Worm (Caenorhabditis elegans): ENCODE results near the gene ggtb-1.
A peak's percentile ranks its signal among the peaks of the same experiment; 100 is the strongest.

The ggtb-1 gene

DNA sequence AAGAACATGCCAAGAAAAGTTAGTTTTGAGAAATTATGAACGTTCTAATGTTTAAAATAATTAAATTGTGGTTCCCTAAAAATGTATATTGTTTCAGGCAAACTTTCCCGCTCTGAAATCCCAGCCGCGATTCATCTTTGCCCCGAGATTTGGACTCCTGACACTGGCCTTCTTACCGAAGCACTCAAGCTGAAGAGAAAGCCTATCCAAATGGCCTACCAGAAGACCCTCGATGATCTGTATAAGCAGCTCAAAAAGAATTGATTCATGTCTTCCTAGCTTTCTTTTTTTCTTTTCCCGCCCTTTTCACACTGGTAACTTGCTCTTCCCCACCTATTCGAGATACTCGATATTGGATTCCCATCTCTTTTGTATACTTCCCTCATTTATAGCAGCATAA lies 36.5 kb downstream of the ggtb-1 start:
- TF ChIP-seq snpc-4 (tag; optimal IDR thresholded peaks at IDR 0.05) (no peak), skn-1 (tag; optimal IDR thresholded peaks at IDR 0.05) (no peak)

DNA sequence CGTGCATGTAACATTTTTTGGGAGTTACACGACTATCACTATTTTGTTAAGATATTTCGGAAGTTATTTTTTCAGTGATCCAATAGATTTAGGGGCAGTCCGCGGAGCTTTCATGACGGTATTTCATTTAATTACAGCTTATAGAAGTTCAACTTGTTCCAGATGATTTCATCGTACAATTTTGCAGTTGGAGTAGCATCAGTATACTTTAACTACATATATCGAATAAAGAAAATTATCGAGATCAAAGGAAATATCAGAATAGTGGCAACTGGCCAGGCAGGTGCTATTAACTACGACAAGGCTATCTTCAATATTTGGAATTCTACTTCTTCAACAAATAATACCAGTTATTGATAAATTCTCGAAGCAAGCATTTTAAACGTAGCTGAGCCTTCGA lies 44.9 kb downstream of the ggtb-1 start:
- TF ChIP-seq aly-2 (tag; optimal IDR thresholded peaks at IDR 0.05) (no peak), hmg-11 (tag; optimal IDR thresholded peaks at IDR 0.05) (no peak), ceh-16 (tag; optimal IDR thresholded peaks at IDR 0.05) (no peak), elt-1 (tag; optimal IDR thresholded peaks at IDR 0.05) (no peak), nfya-1 (tag; optimal IDR thresholded peaks at IDR 0.05; ENCODE audit: insufficient read depth) (no peak), nhr-11 (tag; optimal IDR thresholded peaks at IDR 0.05) (no peak), nhr-12 (tag; optimal IDR thresholded peaks at IDR 0.05) (no peak), lsy-12 (tag; optimal IDR thresholded peaks at IDR 0.05) (no peak), lin-15B (tag; optimal IDR thresholded peaks at IDR 0.05) (no peak), ztf-11 (tag; optimal IDR thresholded peaks at IDR 0.05) (no peak)

DNA sequence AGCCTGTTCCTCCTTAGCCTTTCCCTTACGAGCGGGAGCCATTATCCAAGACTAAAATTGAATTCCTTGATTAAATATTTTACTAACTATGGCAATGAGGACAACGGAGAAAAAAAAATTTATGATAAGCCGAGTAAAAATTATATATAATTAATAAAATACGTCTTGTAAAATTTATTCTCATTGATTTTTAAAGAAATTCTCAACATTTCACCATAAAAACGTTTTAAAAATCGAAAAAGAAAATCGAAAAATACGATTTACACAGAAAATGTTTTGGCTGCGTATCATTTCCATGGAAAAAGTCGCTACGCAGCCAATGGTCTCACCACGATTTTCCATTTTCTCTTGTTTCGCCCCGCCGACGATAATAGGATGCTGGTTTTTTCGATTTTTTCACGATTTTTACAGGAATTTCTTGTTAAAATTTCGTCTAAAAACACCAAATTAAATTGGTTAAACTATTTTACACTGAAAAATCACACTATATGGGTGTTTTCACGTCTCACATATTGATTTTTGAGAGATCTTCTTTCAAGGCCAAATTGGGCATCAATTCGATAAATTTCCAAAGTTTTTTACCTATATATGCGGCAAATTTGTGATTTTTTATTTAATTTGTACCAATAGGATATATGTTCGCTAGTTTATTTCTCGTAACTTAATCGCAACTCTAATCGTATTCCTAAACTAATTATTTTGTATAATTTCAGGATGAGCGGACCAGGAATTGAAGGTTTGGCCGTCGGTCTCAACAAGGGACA lies 46.2 kb downstream of the ggtb-1 start, which contains the start of the genes rps-14 and rpl-36:
Gene rps-14 (minus strand): TSS at position 51 of the 764 bp plus-strand sequence.
Gene rpl-36 (plus strand): TSS at position 714 of the 764 bp plus-strand sequence.
- no peak for TF ChIP-seq nhr-28 (tag; optimal IDR thresholded peaks at IDR 0.05)
- TF ChIP-seq hmg-11 (tag; optimal IDR thresholded peaks at IDR 0.05): peak; percentile 67
- TF ChIP-seq nfya-1 (tag; optimal IDR thresholded peaks at IDR 0.05; ENCODE audit: insufficient read depth): peak; percentile 96
- peak; percentile 61 for TF ChIP-seq elt-2 (tag; optimal IDR thresholded peaks at IDR 0.05)
- peak; percentile 33 for TF ChIP-seq elt-1 (tag; optimal IDR thresholded peaks at IDR 0.05)
- TF ChIP-seq zag-1 (tag; optimal IDR thresholded peaks at IDR 0.05): no peak
- TF ChIP-seq nhr-23 (tag; optimal IDR thresholded peaks at IDR 0.05): peak; percentile 94
- no peak for TF ChIP-seq unc-62 (GFP tag; optimal IDR thresholded peaks at IDR 0.05)
- no peak for TF ChIP-seq nhr-12 (tag; optimal IDR thresholded peaks at IDR 0.05)
- TF ChIP-seq aly-2 (tag; optimal IDR thresholded peaks at IDR 0.05): no peak
- TF ChIP-seq snpc-4 (tag; optimal IDR thresholded peaks at IDR 0.05): peak; percentile 65
- TF ChIP-seq fkh-10 (GFP tag; optimal IDR thresholded peaks at IDR 0.05): peak; percentile 61
- no peak for TF ChIP-seq sea-2 (GFP tag; optimal IDR thresholded peaks at IDR 0.05)
- TF ChIP-seq daf-12 (tag; optimal IDR thresholded peaks at IDR 0.05): no peak
- no peak for TF ChIP-seq mml-1 (tag; optimal IDR thresholded peaks at IDR 0.05)
- peak; percentile 84 for TF ChIP-seq R02D3.7 (tag; optimal IDR thresholded peaks at IDR 0.05)
- peak; percentile 96 for TF ChIP-seq pha-4 (tag; optimal IDR thresholded peaks at IDR 0.05)
- TF ChIP-seq nhr-43 (tag; optimal IDR thresholded peaks at IDR 0.05; ENCODE audit: poor library complexity, severe bottlenecking): peak; percentile 68
- no peak for TF ChIP-seq fos-1 (tag; optimal IDR thresholded peaks at IDR 0.05)
- TF ChIP-seq ceh-82 (tag; optimal IDR thresholded peaks at IDR 0.05): no peak
- no peak for TF ChIP-seq ztf-11 (tag; optimal IDR thresholded peaks at IDR 0.05)
- peak; percentile 93 for TF ChIP-seq lin-39 (tag; optimal IDR thresholded peaks at IDR 0.05)
- TF ChIP-seq nhr-237 (tag; optimal IDR thresholded peaks at IDR 0.05): no peak
- no peak for TF ChIP-seq nhr-67 (tag; optimal IDR thresholded peaks at IDR 0.05)
- peak; percentile 72 for TF ChIP-seq jun-1 (tag; optimal IDR thresholded peaks at IDR 0.05)
- no peak for TF ChIP-seq ceh-9 (tag; optimal IDR thresholded peaks at IDR 0.05)
- peak; percentile 8 for TF ChIP-seq nhr-76 (tag; optimal IDR thresholded peaks at IDR 0.05)
- TF ChIP-seq lin-15B (tag; optimal IDR thresholded peaks at IDR 0.05): peak; percentile 96
- TF ChIP-seq egl-5 (tag; optimal IDR thresholded peaks at IDR 0.05): peak; percentile 78
- no peak for TF ChIP-seq fkh-2 (tag; optimal IDR thresholded peaks at IDR 0.05)
- TF ChIP-seq tbx-2 (tag; optimal IDR thresholded peaks at IDR 0.05): peak; percentile 30
- TF ChIP-seq nhr-11 (tag; optimal IDR thresholded peaks at IDR 0.05): peak; percentile 61
- TF ChIP-seq ceh-16 (tag; optimal IDR thresholded peaks at IDR 0.05): no peak
- peak; percentile 91 for TF ChIP-seq lsy-12 (tag; optimal IDR thresholded peaks at IDR 0.05)
- TF ChIP-seq ama-1 (optimal IDR thresholded peaks at IDR 0.05): peak; percentile 85
- no peak for TF ChIP-seq mdl-1 (tag; optimal IDR thresholded peaks at IDR 0.05)
- peak; percentile 95 for TF ChIP-seq nhr-25 (tag; optimal IDR thresholded peaks at IDR 0.05)
- TF ChIP-seq eor-1 (tag; optimal IDR thresholded peaks at IDR 0.05): no peak
- TF ChIP-seq ceh-28 (tag; optimal IDR thresholded peaks at IDR 0.05): peak; percentile 40
- TF ChIP-seq elt-3 (tag; optimal IDR thresholded peaks at IDR 0.05): no peak
- peak; percentile 74 for TF ChIP-seq ZK546.5 (tag; optimal IDR thresholded peaks at IDR 0.05)
- TF ChIP-seq unc-39 (tag; optimal IDR thresholded peaks at IDR 0.05): no peak
- TF ChIP-seq ztf-4 (tag; optimal IDR thresholded peaks at IDR 0.05): peak; percentile 62
- peak; percentile 78 for TF ChIP-seq pqm-1 (tag; optimal IDR thresholded peaks at IDR 0.05)
- peak; percentile 81 for TF ChIP-seq egl-27 (tag; optimal IDR thresholded peaks at IDR 0.05)
- peak; percentile 90 for TF ChIP-seq skn-1 (tag; optimal IDR thresholded peaks at IDR 0.05)
- TF ChIP-seq nhr-77 (tag; optimal IDR thresholded peaks at IDR 0.05): no peak

Measured in whole organism, L3 larva.